Fruit fly (Drosophila melanogaster): ENCODE measurements around the gene kst.

The kst gene

DNA sequence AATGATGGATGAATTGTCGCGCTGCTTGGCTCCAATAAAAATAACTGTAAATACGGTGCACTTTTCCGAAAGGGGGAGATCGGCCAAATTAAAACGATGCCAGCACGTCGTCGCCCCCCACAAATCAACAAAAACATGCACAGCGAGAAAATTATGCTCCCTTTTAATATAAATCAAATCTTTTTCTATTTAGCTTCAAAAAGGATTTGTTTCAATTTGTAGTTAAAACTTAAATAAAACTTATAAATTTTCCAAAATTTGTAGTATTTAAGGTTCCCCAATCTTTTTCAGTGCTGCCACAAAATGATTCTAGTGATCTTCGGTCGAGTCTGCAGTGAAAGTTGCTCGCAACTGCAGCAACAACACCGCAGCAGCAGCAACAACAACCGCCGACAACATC lies 59.4 kb downstream of the kst start:
- TF ChIP-seq dysf (GFP tag; IDR thresholded peaks at IDR 0.05), result peak; percentile 70; the same call in 2 of the 3 replicates
- no peak for TF ChIP-seq fru (optimal IDR thresholded peaks at IDR 0.05)
- TF ChIP-seq ind (GFP tag; optimal IDR thresholded peaks at IDR 0.05), result peak; percentile 65
- peak; percentile 77 for TF ChIP-seq ap (GFP tag; IDR thresholded peaks at IDR 0.05)
- TF ChIP-seq B-H1 (GFP tag; IDR thresholded peaks at IDR 0.05), result peak; percentile 56
- peak; percentile 16 for TF ChIP-seq slou (GFP tag; optimal IDR thresholded peaks at IDR 0.05)
- peak; percentile 78 for TF ChIP-seq CG12104 (GFP tag; optimal IDR thresholded peaks at IDR 0.05)
- TF ChIP-seq YL-1 (GFP tag; optimal IDR thresholded peaks at IDR 0.05), result peak; percentile 46
- peak; percentile 51; the same call in 1 of the 2 replicates for TF ChIP-seq CG7372 (GFP tag; IDR thresholded peaks at IDR 0.05)
- peak; percentile 95 for TF ChIP-seq CG17328 (GFP tag; IDR thresholded peaks at IDR 0.05)
- TF ChIP-seq HLH54F (GFP tag; optimal IDR thresholded peaks at IDR 0.05), result peak; percentile 26
- TF ChIP-seq CG2678 (tag; optimal IDR thresholded peaks at IDR 0.05), result peak; percentile 92
- peak; percentile 33 for TF ChIP-seq CHES-1-like (GFP tag; optimal IDR thresholded peaks at IDR 0.05)
- no peak for TF ChIP-seq HmgD (GFP tag; optimal IDR thresholded peaks at IDR 0.05)
- TF ChIP-seq CG2202 (tag; optimal IDR thresholded peaks at IDR 0.05), result peak; percentile 96
- peak; percentile 71 for TF ChIP-seq btn (GFP tag; optimal IDR thresholded peaks at IDR 0.05)
- TF ChIP-seq E2f2 (GFP tag; IDR thresholded peaks at IDR 0.05), result peak; percentile 53
- TF ChIP-seq CG11093 (GFP tag; IDR thresholded peaks at IDR 0.05), result peak; percentile 70
- no peak for TF ChIP-seq CG6175 (GFP tag; IDR thresholded peaks at IDR 0.05)
- peak; percentile 91 for TF ChIP-seq CoRest (tag; optimal IDR thresholded peaks at IDR 0.05)
- no peak for TF ChIP-seq CG11560 (tag; IDR thresholded peaks at IDR 0.05)
- TF ChIP-seq jumu (GFP tag; optimal IDR thresholded peaks at IDR 0.05), result peak; percentile 63
- TF ChIP-seq CG9797 (GFP tag; optimal IDR thresholded peaks at IDR 0.05), result peak; percentile 15
- TF ChIP-seq CG6854 (GFP tag; optimal IDR thresholded peaks at IDR 0.05), result peak; percentile 34
- peak; percentile 20; the same call in 1 of the 2 replicates for TF ChIP-seq Atf6 (GFP tag; IDR thresholded peaks at IDR 0.05)
- TF ChIP-seq CkIIα-i1 (GFP tag; IDR thresholded peaks at IDR 0.05), result no peak
- peak; percentile 86 for TF ChIP-seq HLH3B (GFP tag; IDR thresholded peaks at IDR 0.05)
- TF ChIP-seq Dip2 (GFP tag; IDR thresholded peaks at IDR 0.05), result no peak
- peak; percentile 40 for TF ChIP-seq Ets97D (GFP tag; optimal IDR thresholded peaks at IDR 0.05)
- TF ChIP-seq CG4854 (GFP tag; optimal IDR thresholded peaks at IDR 0.05), result peak; percentile 76
- TF ChIP-seq CG12769 (tag; optimal IDR thresholded peaks at IDR 0.05), result no peak
- no peak for TF ChIP-seq cg (GFP tag; optimal IDR thresholded peaks at IDR 0.05)
- peak; percentile 96 for TF ChIP-seq Spps (tag; optimal IDR thresholded peaks at IDR 0.05)
- TF ChIP-seq maf-S (GFP tag; optimal IDR thresholded peaks at IDR 0.05), result peak; percentile 58
- no peak for TF ChIP-seq CG2889 (GFP tag; IDR thresholded peaks at IDR 0.05)
- TF ChIP-seq croc (GFP tag; conservative IDR thresholded peaks at IDR 0.05), result peak; percentile 92
- peak; percentile 44 for TF ChIP-seq org-1 (GFP tag; optimal IDR thresholded peaks at IDR 0.05)
- no peak for TF ChIP-seq fd3F (GFP tag; optimal IDR thresholded peaks at IDR 0.05)
- peak; percentile 90 for TF ChIP-seq zen (tag; optimal IDR thresholded peaks at IDR 0.05)
- TF ChIP-seq wdn (GFP tag; IDR thresholded peaks at IDR 0.05), result no peak
- peak; percentile 41; the same call in 2 of the 4 replicates for TF ChIP-seq Gug (GFP tag; IDR thresholded peaks at IDR 0.05)
- TF ChIP-seq en (GFP tag; optimal IDR thresholded peaks at IDR 0.05), result peak; percentile 49
- peak; percentile 64 for TF ChIP-seq NK7.1 (GFP tag; optimal IDR thresholded peaks at IDR 0.05)
- peak; percentile 88 for TF ChIP-seq zf30C (GFP tag; optimal IDR thresholded peaks at IDR 0.05)
- TF ChIP-seq exex (tag; optimal IDR thresholded peaks at IDR 0.05), result peak; percentile 6
- 0 out of 2 replicates have a peak, but pooled peaks have one; percentile 52 for TF ChIP-seq dimm (GFP tag; IDR thresholded peaks at IDR 0.05)
- peak; percentile 69; the same call in 1 of the 2 replicates for TF ChIP-seq Nf-YA (GFP tag; IDR thresholded peaks at IDR 0.05)
- TF ChIP-seq tgo (GFP tag; IDR thresholded peaks at IDR 0.05), result peak; percentile 69
- peak; percentile 81 for TF ChIP-seq CG18764 (GFP tag; optimal IDR thresholded peaks at IDR 0.05)
- TF ChIP-seq dati (GFP tag; IDR thresholded peaks at IDR 0.05), result no peak; the same call in 1 of the 2 replicates
- TF ChIP-seq kni (GFP tag; optimal IDR thresholded peaks at IDR 0.05), result peak; percentile 70
- no peak for TF ChIP-seq BEAF-32 (GFP tag; optimal IDR thresholded peaks at IDR 0.05)
- TF ChIP-seq sug (tag; optimal IDR thresholded peaks at IDR 0.05), result peak; percentile 50
